Worm (Caenorhabditis elegans): ENCODE data around the gene D1046.18.
A peak's percentile ranks its signal among the peaks of the same experiment; 100 is the strongest.

The D1046.18 gene

ce11 chrIV:8916010-8916409 lies 14.0 kb upstream of the D1046.18 start, which contains the start of gene C27B7.9:
Gene C27B7.9 (minus strand): TSS chrIV:8916110.
- TF ChIP-seq nhr-77 (tag; optimal IDR thresholded peaks at IDR 0.05), result no peak
- no peak for TF ChIP-seq pqm-1 (tag; optimal IDR thresholded peaks at IDR 0.05)
- no peak for TF ChIP-seq ceh-28 (tag; optimal IDR thresholded peaks at IDR 0.05)
- TF ChIP-seq fkh-10 (GFP tag; optimal IDR thresholded peaks at IDR 0.05), result no peak
- no peak for TF ChIP-seq daf-12 (tag; optimal IDR thresholded peaks at IDR 0.05)
- TF ChIP-seq hmg-11 (tag; optimal IDR thresholded peaks at IDR 0.05), result no peak
- no peak for TF ChIP-seq sea-2 (GFP tag; optimal IDR thresholded peaks at IDR 0.05)
- TF ChIP-seq nhr-28 (tag; optimal IDR thresholded peaks at IDR 0.05), result no peak
- no peak for TF ChIP-seq unc-62 (GFP tag; optimal IDR thresholded peaks at IDR 0.05)
- TF ChIP-seq eor-1 (tag; optimal IDR thresholded peaks at IDR 0.05), result no peak
- TF ChIP-seq R02D3.7 (tag; optimal IDR thresholded peaks at IDR 0.05), result no peak
- no peak for TF ChIP-seq aly-2 (tag; optimal IDR thresholded peaks at IDR 0.05)
- no peak for TF ChIP-seq skn-1 (tag; optimal IDR thresholded peaks at IDR 0.05)
- TF ChIP-seq ama-1 (optimal IDR thresholded peaks at IDR 0.05), result no peak
- TF ChIP-seq lin-15B (tag; optimal IDR thresholded peaks at IDR 0.05), result no peak
- no peak for TF ChIP-seq lin-39 (tag; optimal IDR thresholded peaks at IDR 0.05)
- no peak for TF ChIP-seq nhr-67 (tag; optimal IDR thresholded peaks at IDR 0.05)
- TF ChIP-seq snpc-4 (tag; optimal IDR thresholded peaks at IDR 0.05), result no peak
- TF ChIP-seq mml-1 (tag; optimal IDR thresholded peaks at IDR 0.05), result no peak
- no peak for TF ChIP-seq egl-27 (tag; optimal IDR thresholded peaks at IDR 0.05)

DNA sequence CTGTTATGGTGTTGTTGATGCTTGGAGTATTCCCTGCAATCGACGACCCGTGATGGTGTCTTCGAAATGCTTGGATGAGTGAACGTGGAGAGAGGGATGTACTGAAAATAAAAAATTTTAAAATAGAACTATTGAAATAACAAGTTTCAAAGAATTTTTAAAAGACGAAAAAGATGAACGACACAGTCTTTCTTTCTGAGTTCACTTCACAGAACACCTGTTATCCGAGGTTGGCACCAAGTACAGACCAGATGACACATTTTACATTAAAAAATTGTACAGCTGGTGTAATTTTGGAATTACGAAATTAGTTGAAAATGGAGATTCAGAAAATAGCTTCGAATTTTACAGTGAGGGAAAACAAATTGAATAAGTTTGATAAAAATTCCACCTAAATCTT lies 11.3 kb upstream of the D1046.18 start, which contains the start of gene rap-1:
TSS of gene rap-1 (minus strand) at position 101 of the 400 bp plus-strand sequence.
- TF ChIP-seq daf-12 (tag; optimal IDR thresholded peaks at IDR 0.05), result no peak
- TF ChIP-seq nhr-12 (tag; optimal IDR thresholded peaks at IDR 0.05), result no peak
- TF ChIP-seq ceh-28 (tag; optimal IDR thresholded peaks at IDR 0.05), result no peak
- TF ChIP-seq nhr-77 (tag; optimal IDR thresholded peaks at IDR 0.05), result no peak
- no peak for TF ChIP-seq hmg-11 (tag; optimal IDR thresholded peaks at IDR 0.05)
- TF ChIP-seq mml-1 (tag; optimal IDR thresholded peaks at IDR 0.05), result no peak
- no peak for TF ChIP-seq jun-1 (tag; optimal IDR thresholded peaks at IDR 0.05)
- TF ChIP-seq R02D3.7 (tag; optimal IDR thresholded peaks at IDR 0.05), result no peak
- no peak for TF ChIP-seq zag-1 (tag; optimal IDR thresholded peaks at IDR 0.05)
- no peak for TF ChIP-seq ceh-16 (tag; optimal IDR thresholded peaks at IDR 0.05)
- no peak for TF ChIP-seq fkh-2 (tag; optimal IDR thresholded peaks at IDR 0.05)
- TF ChIP-seq nfya-1 (tag; optimal IDR thresholded peaks at IDR 0.05; ENCODE audit: insufficient read depth), result no peak
- no peak for TF ChIP-seq nhr-76 (tag; optimal IDR thresholded peaks at IDR 0.05)
- TF ChIP-seq pqm-1 (tag; optimal IDR thresholded peaks at IDR 0.05), result no peak
- no peak for TF ChIP-seq ztf-4 (tag; optimal IDR thresholded peaks at IDR 0.05)
- no peak for TF ChIP-seq fos-1 (tag; optimal IDR thresholded peaks at IDR 0.05)

DNA sequence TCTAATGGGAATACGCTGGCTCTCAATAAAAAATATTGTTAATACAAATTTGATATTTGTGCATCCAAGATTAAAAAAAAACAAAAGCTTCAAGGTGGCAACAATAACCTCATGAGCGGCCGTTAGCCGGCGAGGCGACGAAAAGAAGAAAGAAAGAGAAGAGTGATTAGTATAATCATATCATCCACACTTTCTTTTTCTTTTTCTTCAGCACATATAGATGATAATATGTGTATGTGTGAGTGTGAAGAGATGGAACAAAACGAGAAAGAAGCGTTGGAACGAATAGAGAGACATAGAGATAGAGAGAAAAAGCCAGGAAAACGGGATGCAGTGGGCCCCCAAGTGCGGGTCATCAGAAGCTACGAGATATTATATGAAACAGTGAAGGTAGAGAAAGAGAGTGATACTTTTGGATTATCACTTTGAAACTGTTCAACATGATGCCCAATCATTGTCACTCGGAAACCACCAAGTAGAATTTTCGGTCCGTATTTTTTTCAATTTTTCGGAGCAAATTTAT lies 9.7 kb upstream of the D1046.18 start:
- TF ChIP-seq nhr-23 (tag; optimal IDR thresholded peaks at IDR 0.05) (peak; percentile 40), ceh-16 (tag; optimal IDR thresholded peaks at IDR 0.05) (no peak), elt-3 (tag; optimal IDR thresholded peaks at IDR 0.05) (peak in 1 of 3 experiments; percentile 56), nfya-1 (tag; optimal IDR thresholded peaks at IDR 0.05; ENCODE audit: insufficient read depth) (peak; percentile 23), lin-39 (tag; optimal IDR thresholded peaks at IDR 0.05) (peak; percentile 6), nhr-43 (tag; optimal IDR thresholded peaks at IDR 0.05; ENCODE audit: poor library complexity, severe bottlenecking) (peak; percentile 1), hmg-11 (tag; optimal IDR thresholded peaks at IDR 0.05) (peak; percentile 41), mml-1 (tag; optimal IDR thresholded peaks at IDR 0.05) (no peak)

DNA sequence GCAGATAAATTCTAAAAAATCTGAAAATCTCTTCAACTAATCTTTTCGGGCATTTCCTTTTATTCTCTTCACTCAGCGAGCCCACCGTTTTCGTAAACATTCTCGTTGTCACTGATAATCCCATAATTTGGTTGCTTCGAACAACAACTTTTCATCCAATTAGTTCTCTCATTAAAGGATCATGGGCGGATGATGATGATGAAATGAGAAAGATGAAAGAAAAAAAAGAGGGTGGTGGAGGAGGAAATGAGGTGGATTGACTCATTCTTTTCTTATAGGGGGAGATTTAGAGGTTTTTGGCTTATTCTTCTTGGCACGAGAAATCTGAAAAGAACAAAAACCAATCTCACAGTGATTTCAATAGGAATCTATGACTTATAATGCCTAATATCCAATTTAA lies 8.9 kb upstream of the D1046.18 start:
- no peak for TF ChIP-seq nhr-12 (tag; optimal IDR thresholded peaks at IDR 0.05)
- peak; percentile 72 for TF ChIP-seq egl-5 (tag; optimal IDR thresholded peaks at IDR 0.05)
- TF ChIP-seq elt-3 (tag; optimal IDR thresholded peaks at IDR 0.05), result no peak
- no peak for TF ChIP-seq tbx-2 (tag; optimal IDR thresholded peaks at IDR 0.05)
- no peak for TF ChIP-seq lsy-12 (tag; optimal IDR thresholded peaks at IDR 0.05)
- no peak for TF ChIP-seq ceh-9 (tag; optimal IDR thresholded peaks at IDR 0.05)
